Fruit fly (Drosophila melanogaster) whole organism, wandering third instar larva: Measurements from ENCODE around the gene Nxf3.

Experiments used
- Jra ChIP-seq: sonication (Bioruptor generic); optimal IDR thresholded peaks from 2 replicates; lab custom pipeline; 2016; ENCODE audit warnings: missing biosample characterization, missing genetic modification characterization
- Mio ChIP-seq: sonication (Bioruptor generic); optimal IDR thresholded peaks from 2 replicates; lab custom pipeline; 2016; ENCODE audit warnings: missing biosample characterization, missing genetic modification characterization
- N ChIP-seq: fragments of >200 bp; optimal IDR thresholded peaks from 2 replicates; lab custom pipeline; 2018; ENCODE audit warnings: missing biosample characterization, missing external identifiers, missing genetic modification characterization
- OdsH ChIP-seq: fragments of 200-800 bp; sonication (Bioruptor generic); optimal IDR thresholded peaks from 2 replicates; lab custom pipeline; 2016; ENCODE audit warnings: missing biosample characterization, mild to moderate bottlenecking, missing genetic modification characterization
- br ChIP-seq: fragments of 200-800 bp; sonication (Bioruptor generic); optimal IDR thresholded peaks from 2 replicates; lab custom pipeline; 2016; ENCODE audit warnings: missing biosample characterization, missing genetic modification characterization
- brk ChIP-seq: fragments of 200-800 bp; sonication (Bioruptor generic); optimal IDR thresholded peaks from 2 replicates; lab custom pipeline; 2016; ENCODE audit warnings: missing biosample characterization, mild to moderate bottlenecking, missing genetic modification characterization
- fru ChIP-seq: fragments of 200-800 bp; sonication (Bioruptor generic); optimal IDR thresholded peaks from 3 replicates; lab custom pipeline; 2016; ENCODE audit warnings: missing biosample characterization, mild to moderate bottlenecking, missing genetic modification characterization
- h ChIP-seq: fragments of 200-800 bp; sonication (Bioruptor generic); optimal IDR thresholded peaks from 3 replicates; lab custom pipeline; 2016; ENCODE audit warnings: missing biosample characterization, mild to moderate bottlenecking, missing genetic modification characterization
- psq ChIP-seq: fragments of 200-800 bp; sonication (Bioruptor generic); optimal IDR thresholded peaks from 3 replicates; lab custom pipeline; 2017; ENCODE audit warnings: missing biosample characterization, mild to moderate bottlenecking, missing genetic modification characterization, moderate library complexity
- rgr ChIP-seq: fragments of 200-800 bp; sonication (Bioruptor generic); optimal IDR thresholded peaks from 3 replicates; lab custom pipeline; 2016; ENCODE audit warnings: missing biosample characterization, mild to moderate bottlenecking, missing genetic modification characterization
- sage ChIP-seq: fragments of 200-800 bp; sonication (Bioruptor generic); optimal IDR thresholded peaks from 2 replicates; lab custom pipeline; 2016; ENCODE audit warnings: missing biosample characterization, mild to moderate bottlenecking, missing genetic modification characterization
- usp ChIP-seq: fragments of >200 bp; optimal IDR thresholded peaks from 2 replicates; lab custom pipeline; 2017; ENCODE audit warnings: missing biosample characterization, missing genetic modification characterization
- woc ChIP-seq: sonication (Bioruptor generic); optimal IDR thresholded peaks from 2 replicates; lab custom pipeline; 2016; ENCODE audit warnings: missing biosample characterization, mild to moderate bottlenecking, missing genetic modification characterization

- TF ChIP-seq N (GFP tag; lab: Kevin White, UChicago) (no peak), usp (no peak), fru (peak; percentile 99), sage (GFP tag; lab: Kevin White, UChicago) (no peak), psq (GFP tag; lab: Kevin White, UChicago) (peak; percentile 97), br (GFP tag; lab: Kevin White, UChicago) (peak; percentile 99), OdsH (GFP tag; lab: Kevin White, UChicago) (peak; percentile 99), Jra (GFP tag; lab: Kevin White, UChicago) (no peak), brk (GFP tag; lab: Kevin White, UChicago) (no peak), h (peak; percentile 99), rgr (GFP tag; lab: Kevin White, UChicago) (peak; percentile 99), woc (peak; percentile 94), Mio (peak; percentile 90)
Measured at dm6 chr3L:14004963-14005458, 40.0 kb downstream of the Nxf3 start.
